Fruit fly (Drosophila melanogaster): ENCODE data around the gene CG7987.

DNA sequence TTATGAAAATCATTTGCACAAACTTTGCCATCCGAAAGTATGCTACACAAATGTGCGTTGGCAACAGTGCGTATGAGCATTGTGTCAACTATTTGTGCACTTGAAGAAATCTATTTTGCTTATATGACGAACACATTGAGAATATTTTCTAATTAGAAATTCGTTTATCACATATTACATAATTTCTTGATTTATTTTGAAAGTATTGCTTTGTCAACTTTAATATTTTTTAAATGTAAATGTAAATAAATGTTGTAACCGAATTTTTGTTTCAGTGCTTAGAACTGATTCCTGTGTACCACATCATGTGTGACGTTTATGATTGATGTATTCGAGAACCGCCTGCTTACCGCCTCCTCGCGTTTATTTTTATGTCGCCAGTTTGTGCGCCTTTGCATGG, 33.6 kb downstream of the CG7987 start:
- no peak for TF ChIP-seq CG17806 (tag; optimal IDR thresholded peaks at IDR 0.05)
- no peak for TF ChIP-seq gl (tag; optimal IDR thresholded peaks at IDR 0.05)
- TF ChIP-seq Ets98B (GFP tag; IDR thresholded peaks at IDR 0.05), result no peak
- TF ChIP-seq CG10348 (GFP tag; IDR thresholded peaks at IDR 0.05), result no peak
- no peak for TF ChIP-seq CG34367 (tag; optimal IDR thresholded peaks at IDR 0.05)
- TF ChIP-seq fd96Ca (GFP tag; IDR thresholded peaks at IDR 0.05), result no peak
- TF ChIP-seq EcR (GFP tag; optimal IDR thresholded peaks at IDR 0.05), result no peak
- TF ChIP-seq Snoo (tag; optimal IDR thresholded peaks at IDR 0.05), result no peak
- TF ChIP-seq CG13204 (GFP tag; optimal IDR thresholded peaks at IDR 0.05), result no peak
- no peak for TF ChIP-seq CG12605 (GFP tag; IDR thresholded peaks at IDR 0.05)
- no peak for TF ChIP-seq Pif1A (GFP tag; optimal IDR thresholded peaks at IDR 0.05)
- no peak for TF ChIP-seq CG15710 (tag; optimal IDR thresholded peaks at IDR 0.05)
- no peak for TF ChIP-seq CG4496 (GFP tag; IDR thresholded peaks at IDR 0.05)
- TF ChIP-seq CG8301 (tag; optimal IDR thresholded peaks at IDR 0.05), result no peak

Measured in whole organism, pupa.